Fruit fly (Drosophila melanogaster): ENCODE results near the gene Apl.

Apl gene

dm6 chr3L:16612972-16613371 lies 18.0 kb downstream of the Apl start (continued):
- TF ChIP-seq pros (GFP tag; optimal IDR thresholded peaks at IDR 0.05): no peak
- TF ChIP-seq CG13424 (tag; optimal IDR thresholded peaks at IDR 0.05): no peak
- no peak for TF ChIP-seq CG30403 (GFP tag; optimal IDR thresholded peaks at IDR 0.05)
- no peak for TF ChIP-seq CG18599 (GFP tag; optimal IDR thresholded peaks at IDR 0.05)
- no peak for TF ChIP-seq sr (GFP tag; IDR thresholded peaks at IDR 0.05)
- TF ChIP-seq Sox102F (GFP tag; optimal IDR thresholded peaks at IDR 0.05): no peak
- no peak for TF ChIP-seq CG10959 (GFP tag; IDR thresholded peaks at IDR 0.05)
- TF ChIP-seq fd96Cb (tag; optimal IDR thresholded peaks at IDR 0.05): no peak
- no peak for TF ChIP-seq Dip3 (GFP tag; optimal IDR thresholded peaks at IDR 0.05)
- TF ChIP-seq CG14710 (tag; optimal IDR thresholded peaks at IDR 0.05): no peak
- no peak for TF ChIP-seq CG7372 (GFP tag; IDR thresholded peaks at IDR 0.05)
- TF ChIP-seq CG11456 (GFP tag; IDR thresholded peaks at IDR 0.05): no peak
- no peak for TF ChIP-seq CG31441 (GFP tag; IDR thresholded peaks at IDR 0.05)
- no peak for TF ChIP-seq CTCF (GFP tag; optimal IDR thresholded peaks at IDR 0.05)
- no peak for TF ChIP-seq CG11723 (GFP tag; optimal IDR thresholded peaks at IDR 0.05)
- TF ChIP-seq CG7556 (GFP tag; optimal IDR thresholded peaks at IDR 0.05): no peak
- TF ChIP-seq CG2129 (GFP tag; IDR thresholded peaks at IDR 0.05; ENCODE audit: partially characterized antibody): no peak
- no peak for TF ChIP-seq CG9437 (GFP tag; optimal IDR thresholded peaks at IDR 0.05)
- no peak for TF ChIP-seq Dp (GFP tag; optimal IDR thresholded peaks at IDR 0.05)
- no peak for TF ChIP-seq Dll (GFP tag; IDR thresholded peaks at IDR 0.05; ENCODE audit: partially characterized antibody)
- no peak for TF ChIP-seq CG15011 (GFP tag; optimal IDR thresholded peaks at IDR 0.05)
- TF ChIP-seq CG16779 (GFP tag; IDR thresholded peaks at IDR 0.05): no peak
- TF ChIP-seq inv (GFP tag; IDR thresholded peaks at IDR 0.05; ENCODE audit: partially characterized antibody): no peak
- no peak for TF ChIP-seq kni (GFP tag; optimal IDR thresholded peaks at IDR 0.05)
- TF ChIP-seq hkb (optimal IDR thresholded peaks at IDR 0.05): no peak
- TF ChIP-seq hkb (GFP tag; IDR thresholded peaks at IDR 0.05): no peak
- no peak for TF ChIP-seq CG34224 (GFP tag; IDR thresholded peaks at IDR 0.05; ENCODE audit: partially characterized antibody)
- no peak for TF ChIP-seq CG3163 (GFP tag; optimal IDR thresholded peaks at IDR 0.05)
- TF ChIP-seq pfk (GFP tag; optimal IDR thresholded peaks at IDR 0.05): no peak
- TF ChIP-seq grn (GFP tag; optimal IDR thresholded peaks at IDR 0.05): no peak
- TF ChIP-seq Aef1 (GFP tag; IDR thresholded peaks at IDR 0.05): no peak
- no peak for TF ChIP-seq CG6689 (GFP tag; IDR thresholded peaks at IDR 0.05)
- TF ChIP-seq ranshi (GFP tag; IDR thresholded peaks at IDR 0.05): no peak
- TF ChIP-seq Optix (GFP tag; IDR thresholded peaks at IDR 0.05): no peak
- TF ChIP-seq schlank (tag; optimal IDR thresholded peaks at IDR 0.05): no peak
- no peak for TF ChIP-seq TFAM (GFP tag; optimal IDR thresholded peaks at IDR 0.05)
- no peak for TF ChIP-seq CG32772 (GFP tag; IDR thresholded peaks at IDR 0.05)
- TF ChIP-seq CG4328 (GFP tag; optimal IDR thresholded peaks at IDR 0.05): no peak
- TF ChIP-seq Hey (tag; optimal IDR thresholded peaks at IDR 0.05): no peak
- TF ChIP-seq hth (optimal IDR thresholded peaks at IDR 0.05): no peak
- no peak for TF ChIP-seq CG30431 (GFP tag; optimal IDR thresholded peaks at IDR 0.05)
- no peak for TF ChIP-seq CG33213 (GFP tag; optimal IDR thresholded peaks at IDR 0.05)
- peak; percentile 11 for TF ChIP-seq Meics (GFP tag; optimal IDR thresholded peaks at IDR 0.05)
- TF ChIP-seq bab2 (GFP tag; optimal IDR thresholded peaks at IDR 0.05): no peak
- TF ChIP-seq CG10543 (GFP tag; optimal IDR thresholded peaks at IDR 0.05): peak; percentile 51
- TF ChIP-seq so (GFP tag; IDR thresholded peaks at IDR 0.05): no peak
- TF ChIP-seq Lhr (GFP tag; optimal IDR thresholded peaks at IDR 0.05): no peak
- no peak for TF ChIP-seq CG6654 (GFP tag; optimal IDR thresholded peaks at IDR 0.05)
- TF ChIP-seq CG12155 (GFP tag; optimal IDR thresholded peaks at IDR 0.05): no peak
- 0 out of 3 replicates have a peak, but pooled peaks have one; percentile 13 for TF ChIP-seq mld (GFP tag; IDR thresholded peaks at IDR 0.05; ENCODE audit: partially characterized antibody)
- no peak for TF ChIP-seq btn (GFP tag; optimal IDR thresholded peaks at IDR 0.05)
- TF ChIP-seq emc (GFP tag; optimal IDR thresholded peaks at IDR 0.05): no peak
- no peak for TF ChIP-seq Neu2 (GFP tag; optimal IDR thresholded peaks at IDR 0.05; ENCODE audit: borderline replicate concordance)

Data from whole organism, embryonic.